Fruit fly (Drosophila melanogaster): ENCODE data around the gene Src64B.
A peak's percentile ranks its signal among the peaks of the same experiment; 100 is the strongest.

Src64B gene

DNA sequence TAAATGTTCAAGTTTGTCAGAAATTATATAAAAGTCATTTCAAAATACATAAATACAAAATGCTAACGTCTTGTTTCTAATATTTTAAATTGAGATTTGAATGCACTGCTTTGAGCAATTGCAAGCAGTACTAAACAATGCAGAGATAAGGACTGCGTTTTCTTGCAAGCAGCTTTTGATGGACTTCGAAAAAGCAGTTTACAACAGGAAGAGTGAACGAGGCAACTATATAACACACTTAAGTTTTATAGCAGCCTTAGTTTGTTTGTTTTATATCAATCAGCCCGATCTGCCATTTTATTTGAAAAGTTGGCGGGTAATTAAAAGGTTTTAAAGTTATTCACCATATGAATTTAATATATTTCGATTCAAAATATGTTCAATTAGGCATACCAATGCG lies 72.6 kb downstream of the Src64B start:
- TF ChIP-seq Gug (GFP tag; IDR thresholded peaks at IDR 0.05) (no peak), spab (GFP tag; optimal IDR thresholded peaks at IDR 0.05) (no peak), CG10669 (GFP tag; optimal IDR thresholded peaks at IDR 0.05) (no peak), CG3032 (tag; optimal IDR thresholded peaks at IDR 0.05) (peak; percentile 11), Hr4 (GFP tag; optimal IDR thresholded peaks at IDR 0.05) (no peak), Met (GFP tag; optimal IDR thresholded peaks at IDR 0.05) (no peak), Sox14 (GFP tag; optimal IDR thresholded peaks at IDR 0.05) (peak; percentile 25), CG11294 (GFP tag; IDR thresholded peaks at IDR 0.05) (no peak)

dm6 chr3L:4551810-4552209 lies 74.2 kb downstream of the Src64B start:
- TF ChIP-seq topi (GFP tag; optimal IDR thresholded peaks at IDR 0.05) (no peak), CG34406 (GFP tag; optimal IDR thresholded peaks at IDR 0.05) (no peak)

dm6 chr3L:4550153-4550802 lies 75.7 kb downstream of the Src64B start:
- TF ChIP-seq Lpt (GFP tag; optimal IDR thresholded peaks at IDR 0.05) (no peak), CG10631 (GFP tag; optimal IDR thresholded peaks at IDR 0.05) (no peak), CG6808 (GFP tag; optimal IDR thresholded peaks at IDR 0.05) (no peak), CG8119 (GFP tag; IDR thresholded peaks at IDR 0.05) (no peak), vri (GFP tag; optimal IDR thresholded peaks at IDR 0.05) (peak; percentile 63), Gug (GFP tag; IDR thresholded peaks at IDR 0.05) (no peak), fkh (GFP tag; optimal IDR thresholded peaks at IDR 0.05) (peak; percentile 38), CG11902 (GFP tag; optimal IDR thresholded peaks at IDR 0.05) (no peak), Sox15 (GFP tag; optimal IDR thresholded peaks at IDR 0.05) (no peak), lz (GFP tag; optimal IDR thresholded peaks at IDR 0.05) (no peak), Eip93F (GFP tag; optimal IDR thresholded peaks at IDR 0.05) (no peak), CG3919 (GFP tag; optimal IDR thresholded peaks at IDR 0.05) (no peak), CG32006 (GFP tag; optimal IDR thresholded peaks at IDR 0.05) (no peak)

dm6 chr3L:4549341-4549740 lies 76.7 kb downstream of the Src64B start:
- no peak for TF ChIP-seq eg (GFP tag; IDR thresholded peaks at IDR 0.05)
- no peak for TF ChIP-seq CG4318 (GFP tag; optimal IDR thresholded peaks at IDR 0.05)
- TF ChIP-seq vri (GFP tag; optimal IDR thresholded peaks at IDR 0.05): peak; percentile 2
- TF ChIP-seq Eip78C (GFP tag): peak; percentile 40
- no peak for TF ChIP-seq cyc (GFP tag; optimal IDR thresholded peaks at IDR 0.05)
- TF ChIP-seq CG8319 (GFP tag; optimal IDR thresholded peaks at IDR 0.05): no peak

DNA sequence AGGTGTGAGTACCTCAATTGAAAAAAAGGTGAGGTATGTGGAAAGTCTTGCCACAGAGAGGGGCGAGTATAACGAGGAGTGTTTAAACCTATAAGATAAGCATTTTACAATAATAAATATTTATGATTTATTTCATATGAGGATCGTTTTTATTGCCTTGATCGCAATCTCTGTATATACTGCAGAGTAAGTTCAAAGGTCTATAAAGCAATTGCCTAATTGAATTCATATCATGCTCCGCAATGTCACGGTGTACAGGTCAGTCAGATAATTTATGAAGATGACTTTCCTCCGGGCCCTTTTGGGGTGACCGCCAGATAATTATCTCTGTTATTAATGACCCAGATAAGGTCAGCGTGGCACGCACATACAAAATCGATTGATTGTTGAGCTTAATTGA lies 77.6 kb downstream of the Src64B start:
- TF ChIP-seq svp (GFP tag) (peak; percentile 92), Blimp-1 (GFP tag; optimal IDR thresholded peaks at IDR 0.05) (no peak)

DNA sequence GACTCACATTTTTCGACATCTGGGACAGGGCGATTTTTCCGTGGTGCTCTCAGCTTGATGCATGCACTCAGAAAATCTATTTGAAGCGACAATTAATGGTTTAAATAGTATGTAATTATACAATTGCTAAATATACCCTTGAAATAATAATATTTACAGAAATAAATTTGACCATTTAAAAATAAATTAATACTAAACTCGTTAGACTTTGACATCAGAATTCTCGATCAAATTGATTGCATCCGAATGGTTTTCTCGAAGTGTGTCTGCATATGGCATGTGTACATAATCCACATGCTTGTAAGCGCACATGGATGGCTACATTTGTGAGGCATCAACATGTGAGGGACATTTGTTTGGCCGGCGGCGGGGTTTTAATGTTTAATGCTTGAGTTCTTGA lies 79.3 kb downstream of the Src64B start:
- TF ChIP-seq fd85E (GFP tag; optimal IDR thresholded peaks at IDR 0.05) (peak; percentile 46), acj6 (GFP tag; optimal IDR thresholded peaks at IDR 0.05) (peak; percentile 88), CG3032 (tag; optimal IDR thresholded peaks at IDR 0.05) (peak; percentile 87), Smox (GFP tag; optimal IDR thresholded peaks at IDR 0.05) (peak; percentile 77), Sox15 (GFP tag; optimal IDR thresholded peaks at IDR 0.05) (peak; percentile 53), cyc (GFP tag; optimal IDR thresholded peaks at IDR 0.05) (peak; percentile 72), CG31627 (GFP tag; optimal IDR thresholded peaks at IDR 0.05) (peak; percentile 57), CG6808 (GFP tag; optimal IDR thresholded peaks at IDR 0.05) (peak; percentile 83), ss (GFP tag; optimal IDR thresholded peaks at IDR 0.05) (peak; percentile 77 to 84), CG11294 (GFP tag; IDR thresholded peaks at IDR 0.05) (peak; percentile 74), topi (GFP tag; optimal IDR thresholded peaks at IDR 0.05) (peak; percentile 69), eg (GFP tag; IDR thresholded peaks at IDR 0.05) (peak; percentile 88), salr (GFP tag; optimal IDR thresholded peaks at IDR 0.05) (peak; percentile 68 to 83), esn (GFP tag; optimal IDR thresholded peaks at IDR 0.05) (peak; percentile 86), CG6163 (GFP tag; IDR thresholded peaks at IDR 0.05) (peak; percentile 88), CG8632 (GFP tag; optimal IDR thresholded peaks at IDR 0.05) (peak; percentile 80), CG6276 (GFP tag; optimal IDR thresholded peaks at IDR 0.05) (peak; percentile 80), CG8119 (GFP tag; IDR thresholded peaks at IDR 0.05) (peak; percentile 92), spab (GFP tag; optimal IDR thresholded peaks at IDR 0.05) (peak; percentile 77), OdsH (GFP tag; optimal IDR thresholded peaks at IDR 0.05) (peak; percentile 90), svp (GFP tag) (peak; percentile 83), CG34406 (GFP tag; optimal IDR thresholded peaks at IDR 0.05) (peak; percentile 83), Eip75B (GFP tag; optimal IDR thresholded peaks at IDR 0.05) (peak; percentile 82), Eip78C (GFP tag) (peak; percentile 97), Met (GFP tag; optimal IDR thresholded peaks at IDR 0.05) (peak; percentile 84)

All from whole organism, prepupa.